Worm (Caenorhabditis elegans): ENCODE data around the gene K02E2.7.

DNA sequence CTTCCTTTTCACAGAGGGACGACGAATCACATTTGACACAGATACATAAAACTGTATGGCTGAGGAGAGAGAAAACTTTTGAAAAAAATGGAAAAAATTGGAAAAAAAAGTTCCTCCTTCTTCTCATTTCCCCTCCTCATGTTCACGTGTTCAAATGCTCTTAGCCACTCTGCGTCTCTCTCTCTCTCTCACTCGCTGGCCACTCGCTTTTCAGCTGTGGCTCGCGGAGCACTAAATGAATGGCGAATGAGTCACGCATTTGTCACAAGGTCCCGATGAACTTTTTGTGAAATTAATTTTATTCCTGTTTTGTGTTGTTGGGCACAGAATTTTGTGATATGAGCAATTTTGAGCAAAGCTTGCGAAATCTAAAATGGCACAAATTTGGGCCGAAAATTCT, 31.0 kb upstream of the K02E2.7 start:
- TF ChIP-seq ama-1 (optimal IDR thresholded peaks at IDR 0.05) (no peak), sea-1 (GFP tag; conservative IDR thresholded peaks at IDR 0.05) (no peak), hnd-1 (tag; optimal IDR thresholded peaks at IDR 0.05) (no peak), tbx-37 (GFP tag; conservative IDR thresholded peaks at IDR 0.05) (no peak), hmbx-1 (tag; optimal IDR thresholded peaks at IDR 0.05) (no peak), ets-7 (tag; optimal IDR thresholded peaks at IDR 0.05) (no peak), tra-4 (tag; optimal IDR thresholded peaks at IDR 0.05) (no peak), flt-1 (GFP tag; IDR thresholded peaks at IDR 0.05) (no peak), scrt-1 (GFP tag; IDR thresholded peaks at IDR 0.05) (no peak), pes-1 (GFP tag; IDR thresholded peaks at IDR 0.05) (no peak), hmg-4 (GFP tag; optimal IDR thresholded peaks at IDR 0.05) (no peak), tbx-11 (GFP tag; IDR thresholded peaks at IDR 0.05) (no peak)

Data from whole organism, early embryonic.